Worm (Caenorhabditis elegans) whole organism, midembryonic: ENCODE results near the gene F36G9.13.
"Not testable (repeated sequence)": the region's sequence is repeated elsewhere in the genome, so short reads cannot be mapped to it uniquely, and the experiment has no call there.

ENCODE experiments used
- T22C8.4 ChIP-seq: fragments of 200-800 bp; sonication (Bioruptor generic); IDR thresholded peaks from 2 replicates; pipeline ENCODE4 v1.3.6; 2022; ENCODE audit warnings: missing genetic modification characterization, missing compliant biosample characterization
- cog-1 ChIP-seq: sonication (generic microtip); optimal IDR thresholded peaks from 2 replicates; lab custom pipeline; 2016; ENCODE audit warnings: missing genetic modification characterization, missing compliant biosample characterization
- flt-1 ChIP-seq: fragments of 200-800 bp; sonication (Bioruptor generic); IDR thresholded peaks from 2 replicates; pipeline ENCODE4 v1.3.6; 2022; ENCODE audit warnings: missing genetic modification characterization, missing compliant biosample characterization
- klf-2 ChIP-seq: fragments of 200-800 bp; sonication (Bioruptor generic); conservative IDR thresholded peaks from 2 replicates; pipeline ENCODE4 v1.3.6; 2022; ENCODE audit warnings: missing genetic modification reagents, missing genetic modification characterization, missing compliant biosample characterization
- med-1 ChIP-seq: sonication (generic microtip); optimal IDR thresholded peaks from 2 replicates; lab custom pipeline; 2017; ENCODE audit warnings: missing genetic modification characterization, mild to moderate bottlenecking, missing compliant biosample characterization, antibody characterized with exemption, missing genetic modification reagents; ENCODE audit not compliant: insufficient read depth
- ref-1 ChIP-seq: fragments of 200-800 bp; sonication (Bioruptor generic); conservative IDR thresholded peaks from 2 replicates; pipeline ENCODE4 v1.3.6; 2022; ENCODE audit warnings: missing genetic modification reagents, missing genetic modification characterization, missing compliant biosample characterization
- tab-1 ChIP-seq: fragments of 200-800 bp; sonication (Bioruptor generic); IDR thresholded peaks from 2 replicates; pipeline ENCODE4 v1.3.6; 2022; ENCODE audit warnings: missing genetic modification characterization, missing compliant biosample characterization
- ztf-23 ChIP-seq: fragments of 200-800 bp; sonication (Bioruptor generic); IDR thresholded peaks from 2 replicates; pipeline ENCODE4 v1.3.6; 2022; ENCODE audit warnings: missing genetic modification reagents, missing genetic modification characterization, missing compliant biosample characterization
- ztf-29 ChIP-seq: fragments of 200-800 bp; sonication (Bioruptor generic); IDR thresholded peaks from 2 replicates; pipeline ENCODE4 v1.3.6; 2022; ENCODE audit warnings: missing genetic modification reagents, missing genetic modification characterization, missing compliant biosample characterization

The F36G9.13 gene

DNA sequence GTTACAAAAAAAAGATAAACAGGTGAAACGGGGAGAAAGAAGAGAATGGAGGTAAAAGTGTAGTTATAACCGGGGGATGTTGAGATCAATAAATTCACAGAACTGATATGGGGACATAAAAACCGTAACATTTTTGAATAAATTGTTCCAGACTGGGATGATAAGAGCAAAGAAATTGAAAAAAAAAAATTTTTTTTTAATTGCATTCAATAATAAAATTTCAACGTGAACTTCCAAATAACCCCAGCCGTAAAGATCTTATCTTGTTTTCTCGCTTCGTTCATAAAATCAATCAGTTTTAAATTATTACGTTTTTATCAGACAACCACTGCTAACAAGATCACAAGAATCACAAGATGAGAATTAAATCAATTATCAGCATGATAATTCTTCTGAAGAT, 8.8 kb downstream of the F36G9.13 start, which contains the start of gene C06C6.7:
Gene C06C6.7, plus strand, starts transcription at position 301 of the 400 bp plus-strand sequence.
- not testable (repeated sequence) for TF ChIP-seq ztf-23, klf-2, tab-1 (GFP tag; lab: Robert Waterston, UW)

DNA sequence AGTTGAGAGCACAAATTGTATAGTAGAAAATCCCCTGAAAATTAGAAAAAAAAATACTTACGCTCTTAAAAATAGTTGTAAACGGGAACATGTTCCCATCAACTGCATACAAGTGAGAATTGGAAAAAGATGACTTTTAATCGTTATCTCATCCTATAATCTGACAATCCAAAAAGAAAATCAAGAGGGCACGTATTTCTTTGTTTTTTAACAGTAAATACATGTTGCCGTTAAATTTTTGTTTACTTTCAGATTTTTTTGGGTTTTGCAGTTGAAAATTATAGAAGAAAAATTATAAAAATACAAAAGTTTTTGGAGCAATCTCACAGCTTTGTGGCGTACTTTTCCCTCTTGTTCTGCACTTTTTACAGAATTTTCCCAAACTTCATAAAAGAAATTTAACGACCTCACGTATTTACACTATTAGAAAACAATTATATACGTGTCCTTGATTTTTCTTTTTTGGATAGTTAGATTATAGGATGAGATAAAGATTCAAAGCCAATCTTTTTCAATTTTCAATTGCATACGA, 13.6 kb downstream of the F36G9.13 start, which contains the start of the genes C06C6.9 and C06C6.8:
Gene C06C6.9, minus strand, starts transcription at position 101 of the 532 bp plus-strand sequence.
Gene C06C6.8, plus strand, starts transcription at position 482 of the 532 bp plus-strand sequence.
- TF ChIP-seq T22C8.4 (GFP tag; lab: Robert Waterston, UW) (no peak), tab-1 (GFP tag; lab: Robert Waterston, UW) (no peak), cog-1 (tag; lab: Kevin White, UChicago) (no peak), ztf-29 (no peak), med-1 (GFP tag; lab: Kevin White, UChicago) (no peak), ref-1 (GFP tag; lab: Robert Waterston, UW) (no peak)

DNA sequence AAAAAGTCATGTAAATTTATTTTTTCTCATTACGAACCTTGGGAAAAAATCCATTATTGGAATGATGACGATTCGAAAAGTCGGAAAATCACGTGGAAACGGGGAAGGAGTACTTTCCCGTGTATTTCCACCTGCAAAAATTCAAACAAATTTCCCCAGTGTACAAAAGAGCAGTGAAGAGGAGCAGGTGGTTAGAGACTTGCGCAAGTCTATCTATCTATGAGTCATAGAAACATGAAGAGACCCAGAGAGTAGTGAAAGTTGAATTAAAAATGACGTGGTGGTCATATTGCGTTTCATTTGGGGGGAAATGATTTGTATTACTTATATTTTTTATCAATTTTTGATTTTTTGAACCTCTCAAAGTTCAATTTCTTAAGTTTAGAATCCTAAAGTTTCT, 17.3 kb downstream of the F36G9.13 start, which contains the start of gene nhr-50:
Gene nhr-50, minus strand, starts transcription at position 199 of the 400 bp plus-strand sequence.
- no peak for TF ChIP-seq tab-1 (GFP tag; lab: Robert Waterston, UW)

DNA sequence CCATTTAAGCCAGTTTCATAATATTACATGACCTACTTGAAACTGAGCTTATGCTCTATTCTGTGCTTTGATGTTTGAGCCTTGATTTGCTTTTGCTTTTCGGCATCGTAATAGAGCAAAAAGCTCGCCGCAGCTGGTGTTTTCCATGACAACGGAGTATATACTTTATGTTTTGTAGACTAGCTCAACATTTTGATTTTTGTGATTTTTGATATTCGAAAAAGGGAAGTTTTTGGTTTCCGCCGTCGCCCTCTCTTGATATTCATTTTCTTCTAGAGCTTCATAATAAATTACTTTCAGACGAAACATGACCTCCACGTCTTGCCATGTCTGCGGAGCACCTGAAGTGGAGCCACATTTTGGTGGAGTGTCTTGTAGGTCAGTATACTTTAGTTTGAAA, 19.2 kb downstream of the F36G9.13 start, which contains the start of gene nhr-63:
Gene nhr-63, plus strand, starts transcription at position 301 of the 400 bp plus-strand sequence.
- TF ChIP-seq ztf-23 (GFP tag; lab: Robert Waterston, UW): no peak
- no peak for TF ChIP-seq med-1 (GFP tag; lab: Kevin White, UChicago)
- TF ChIP-seq cog-1 (tag; lab: Kevin White, UChicago): no peak
- no peak for TF ChIP-seq ztf-29
- TF ChIP-seq flt-1 (GFP tag; lab: Robert Waterston, UW): no peak
- TF ChIP-seq ref-1 (GFP tag; lab: Robert Waterston, UW): no peak
- TF ChIP-seq tab-1 (GFP tag; lab: Robert Waterston, UW): no peak
- TF ChIP-seq klf-2 (GFP tag; lab: Robert Waterston, UW): no peak
- no peak for TF ChIP-seq T22C8.4 (GFP tag; lab: Robert Waterston, UW)

DNA sequence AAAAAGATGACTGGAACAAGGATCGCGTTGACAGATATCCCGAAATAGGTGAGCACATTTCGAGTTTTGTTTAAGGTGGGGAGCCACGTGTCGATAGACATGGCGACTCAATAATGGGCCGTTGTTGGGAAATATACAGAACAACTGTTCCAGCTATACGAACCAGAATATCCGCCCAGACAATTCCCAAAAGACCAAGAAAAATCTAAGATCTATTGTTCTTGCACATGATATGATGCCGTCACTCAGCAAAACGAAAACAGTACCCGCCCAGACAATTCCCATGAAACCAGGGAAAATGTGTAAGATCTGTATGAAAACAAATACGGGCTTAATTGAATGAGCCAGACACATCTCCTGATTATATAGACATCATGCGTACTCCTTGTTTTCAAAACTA, 24.4 kb downstream of the F36G9.13 start, which contains the start of gene str-231:
Gene str-231, minus strand, starts transcription at position 101 of the 400 bp plus-strand sequence.
- TF ChIP-seq T22C8.4 (GFP tag; lab: Robert Waterston, UW) (no peak), ref-1 (GFP tag; lab: Robert Waterston, UW) (no peak), ztf-29 (no peak), klf-2 (GFP tag; lab: Robert Waterston, UW) (no peak), ztf-23 (GFP tag; lab: Robert Waterston, UW) (no peak), flt-1 (GFP tag; lab: Robert Waterston, UW) (no peak), cog-1 (tag; lab: Kevin White, UChicago) (no peak), tab-1 (GFP tag; lab: Robert Waterston, UW) (no peak), med-1 (GFP tag; lab: Kevin White, UChicago) (no peak)

DNA sequence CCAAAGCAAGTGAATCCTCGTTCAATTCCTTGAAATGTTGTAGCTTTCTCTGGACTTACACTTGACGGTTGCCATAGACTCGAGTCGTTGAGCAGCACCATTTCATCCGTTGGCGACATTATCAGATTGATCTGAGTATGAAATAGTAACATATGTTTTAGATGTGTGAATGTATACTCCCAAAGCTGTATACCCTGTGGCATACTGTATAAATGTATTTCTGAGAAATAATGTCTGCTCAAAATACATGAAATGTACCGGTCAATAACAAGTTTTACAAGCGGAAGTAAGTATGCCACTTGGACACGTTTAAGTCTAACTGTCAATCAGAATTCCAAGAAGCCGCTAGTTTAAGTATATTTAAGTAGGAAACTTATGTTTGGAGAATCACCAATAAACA, 26.5 kb downstream of the F36G9.13 start, which contains the start of gene str-233:
Gene str-233, minus strand, starts transcription at position 101 of the 400 bp plus-strand sequence.
- TF ChIP-seq tab-1 (GFP tag; lab: Robert Waterston, UW) (no peak), cog-1 (tag; lab: Kevin White, UChicago) (no peak), T22C8.4 (GFP tag; lab: Robert Waterston, UW) (no peak), med-1 (GFP tag; lab: Kevin White, UChicago) (no peak), ref-1 (GFP tag; lab: Robert Waterston, UW) (no peak)

DNA sequence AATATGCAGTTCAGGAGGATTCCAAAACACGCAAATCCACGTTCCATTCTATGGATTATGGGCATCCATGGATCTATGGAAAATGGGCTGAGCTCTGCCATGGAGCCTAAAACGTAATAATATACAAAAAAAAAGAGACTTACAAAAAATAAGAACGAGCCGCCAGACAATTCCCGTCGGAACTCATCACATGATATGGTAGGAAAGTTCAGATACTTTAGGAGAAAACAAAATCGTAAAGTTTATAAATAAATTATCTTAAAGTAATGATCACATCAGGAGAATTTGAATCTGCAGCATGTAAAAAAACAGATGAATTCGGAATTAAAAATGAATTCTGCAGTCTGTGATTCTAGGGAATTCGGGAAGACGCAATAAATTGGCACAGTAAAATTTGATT, 32.6 kb downstream of the F36G9.13 start, which contains the start of gene str-232:
Gene str-232, minus strand, starts transcription at position 101 of the 400 bp plus-strand sequence.
- TF ChIP-seq cog-1 (tag; lab: Kevin White, UChicago) (no peak), T22C8.4 (GFP tag; lab: Robert Waterston, UW) (no peak), ztf-23 (GFP tag; lab: Robert Waterston, UW) (no peak), tab-1 (GFP tag; lab: Robert Waterston, UW) (no peak), med-1 (GFP tag; lab: Kevin White, UChicago) (no peak), klf-2 (GFP tag; lab: Robert Waterston, UW) (no peak), ztf-29 (no peak), ref-1 (GFP tag; lab: Robert Waterston, UW) (no peak), flt-1 (GFP tag; lab: Robert Waterston, UW) (no peak)

DNA sequence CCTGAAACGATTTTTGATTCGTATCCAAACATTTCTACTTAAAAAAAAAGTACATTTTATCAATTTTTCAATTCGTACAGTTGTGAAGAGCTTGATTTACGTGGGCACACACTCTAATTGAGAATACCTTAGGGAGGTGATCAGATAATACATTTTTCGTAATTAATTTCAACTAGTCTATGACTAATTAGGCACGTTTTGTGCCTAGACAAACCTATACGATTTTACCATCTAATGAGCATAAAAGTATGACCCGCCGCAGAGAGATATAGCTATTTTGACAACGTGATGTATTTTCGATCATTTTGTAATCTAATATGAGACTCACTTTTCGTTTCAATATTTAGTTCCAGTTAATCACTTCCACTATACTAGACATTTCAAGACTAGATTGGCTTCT, 33.9 kb downstream of the F36G9.13 start:
- TF ChIP-seq ztf-29 (no peak), cog-1 (tag; lab: Kevin White, UChicago) (no peak), ztf-23 (GFP tag; lab: Robert Waterston, UW) (no peak), tab-1 (GFP tag; lab: Robert Waterston, UW) (no peak), ref-1 (GFP tag; lab: Robert Waterston, UW) (no peak), med-1 (GFP tag; lab: Kevin White, UChicago) (no peak), klf-2 (GFP tag; lab: Robert Waterston, UW) (no peak), flt-1 (GFP tag; lab: Robert Waterston, UW) (no peak), T22C8.4 (GFP tag; lab: Robert Waterston, UW) (no peak)

DNA sequence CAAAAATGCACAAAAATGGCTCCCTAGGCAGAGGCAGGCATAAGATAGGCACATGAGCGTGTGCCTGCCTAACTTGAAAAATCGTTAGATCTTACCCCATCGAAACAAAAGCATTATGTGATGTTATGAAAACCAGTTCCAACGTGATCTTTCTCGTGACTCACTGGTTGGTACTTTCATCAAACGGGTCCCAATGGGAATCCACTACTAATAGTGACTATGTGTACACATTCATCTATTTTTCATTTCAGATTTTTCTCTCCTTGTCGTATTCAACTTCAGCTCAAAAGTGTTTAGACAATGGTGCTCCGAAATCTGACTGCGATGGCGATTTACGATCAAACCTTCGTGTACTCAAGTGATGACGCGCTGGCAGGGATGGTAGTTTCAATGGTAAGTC, 34.6 kb downstream of the F36G9.13 start, which contains the start of gene srx-43:
Gene srx-43, plus strand, starts transcription at position 301 of the 400 bp plus-strand sequence.
- no peak for TF ChIP-seq ztf-23 (GFP tag; lab: Robert Waterston, UW)
- TF ChIP-seq T22C8.4 (GFP tag; lab: Robert Waterston, UW): no peak
- no peak for TF ChIP-seq ztf-29
- no peak for TF ChIP-seq ref-1 (GFP tag; lab: Robert Waterston, UW)
- TF ChIP-seq klf-2 (GFP tag; lab: Robert Waterston, UW): no peak
- no peak for TF ChIP-seq tab-1 (GFP tag; lab: Robert Waterston, UW)
- TF ChIP-seq cog-1 (tag; lab: Kevin White, UChicago): no peak
- TF ChIP-seq flt-1 (GFP tag; lab: Robert Waterston, UW): no peak
- no peak for TF ChIP-seq med-1 (GFP tag; lab: Kevin White, UChicago)
